Fruit fly (Drosophila melanogaster): ENCODE data around the gene CG7080.
A peak's percentile ranks its signal among the peaks of the same experiment; 100 is the strongest.

CG7080 gene

dm6 chr3R:22357942-22358341 lies 28.8 kb downstream of the CG7080 start:
- no peak for TF ChIP-seq CG10348 (GFP tag; IDR thresholded peaks at IDR 0.05)
- no peak for TF ChIP-seq EcR (GFP tag; optimal IDR thresholded peaks at IDR 0.05)
- TF ChIP-seq CG8159 (tag; optimal IDR thresholded peaks at IDR 0.05), result no peak
- no peak for TF ChIP-seq Ets98B (GFP tag; IDR thresholded peaks at IDR 0.05)
- no peak for TF ChIP-seq Pif1B (GFP tag; optimal IDR thresholded peaks at IDR 0.05)
- no peak for TF ChIP-seq CG14655 (GFP tag; optimal IDR thresholded peaks at IDR 0.05)
- no peak for TF ChIP-seq CG12605 (GFP tag; IDR thresholded peaks at IDR 0.05)
- no peak for TF ChIP-seq D1 (tag; optimal IDR thresholded peaks at IDR 0.05)
- no peak for TF ChIP-seq CG15710 (tag; optimal IDR thresholded peaks at IDR 0.05)

dm6 chr3R:22358810-22359209 lies 29.7 kb downstream of the CG7080 start:
- TF ChIP-seq CG9948 (tag; optimal IDR thresholded peaks at IDR 0.05) (peak; percentile 75), Pif1A (GFP tag; optimal IDR thresholded peaks at IDR 0.05) (peak; percentile 76), CG4496 (GFP tag; IDR thresholded peaks at IDR 0.05) (peak; percentile 95), CG32121 (GFP tag; IDR thresholded peaks at IDR 0.05) (peak; percentile 90), Ets98B (GFP tag; IDR thresholded peaks at IDR 0.05) (peak; percentile 94), fd96Ca (GFP tag; IDR thresholded peaks at IDR 0.05) (peak; percentile 89), D1 (tag; optimal IDR thresholded peaks at IDR 0.05) (no peak), Snoo (tag; optimal IDR thresholded peaks at IDR 0.05) (peak; percentile 20), CG34367 (tag; optimal IDR thresholded peaks at IDR 0.05) (peak; percentile 78), CG15710 (tag; optimal IDR thresholded peaks at IDR 0.05) (peak; percentile 75), gl (tag; optimal IDR thresholded peaks at IDR 0.05) (peak; percentile 69), rn (GFP tag; IDR thresholded peaks at IDR 0.05) (peak; percentile 76), CG8159 (tag; optimal IDR thresholded peaks at IDR 0.05) (peak; percentile 83), CG8301 (tag; optimal IDR thresholded peaks at IDR 0.05) (peak; percentile 78), CG13204 (GFP tag; optimal IDR thresholded peaks at IDR 0.05) (no peak), EcR (GFP tag; optimal IDR thresholded peaks at IDR 0.05) (peak; percentile 48), CG17806 (tag; optimal IDR thresholded peaks at IDR 0.05) (peak; percentile 83), CG10348 (GFP tag; IDR thresholded peaks at IDR 0.05) (peak; percentile 49; the same call in 1 of the 2 replicates), CG12605 (GFP tag; IDR thresholded peaks at IDR 0.05) (peak; percentile 87), Pif1B (GFP tag; optimal IDR thresholded peaks at IDR 0.05) (peak; percentile 79), CG14655 (GFP tag; optimal IDR thresholded peaks at IDR 0.05) (peak; percentile 78)

dm6 chr3R:22362218-22362907 lies 33.3 kb downstream of the CG7080 start, which contains the start of the genes JMJD6, CG7071 and Muted:
Gene JMJD6, minus strand, starts transcription at chr3R:22362371.
Gene CG7071, plus strand, starts transcription at chr3R:22362620.
Gene Muted, plus strand, starts transcription at chr3R:22362620.
- peak; percentile 74 for TF ChIP-seq Pif1B (GFP tag; optimal IDR thresholded peaks at IDR 0.05)
- TF ChIP-seq EcR (GFP tag; optimal IDR thresholded peaks at IDR 0.05), result no peak
- TF ChIP-seq CG34367 (tag; optimal IDR thresholded peaks at IDR 0.05), result peak; percentile 65
- peak; percentile 87; the same call in 2 of the 3 replicates for TF ChIP-seq fd96Ca (GFP tag; IDR thresholded peaks at IDR 0.05)
- TF ChIP-seq CG9948 (tag; optimal IDR thresholded peaks at IDR 0.05), result peak; percentile 74
- TF ChIP-seq CG8301 (tag; optimal IDR thresholded peaks at IDR 0.05), result peak; percentile 77
- TF ChIP-seq CG13204 (GFP tag; optimal IDR thresholded peaks at IDR 0.05), result no peak
- peak; percentile 36; the same call in 1 of the 2 replicates for TF ChIP-seq CG12605 (GFP tag; IDR thresholded peaks at IDR 0.05)
- TF ChIP-seq Pif1A (GFP tag; optimal IDR thresholded peaks at IDR 0.05), result peak; percentile 87
- TF ChIP-seq gl (tag; optimal IDR thresholded peaks at IDR 0.05), result peak; percentile 43
- peak; percentile 78 for TF ChIP-seq CG8159 (tag; optimal IDR thresholded peaks at IDR 0.05)
- TF ChIP-seq rn (GFP tag; IDR thresholded peaks at IDR 0.05), result peak; percentile 82
- peak; percentile 85 for TF ChIP-seq CG32121 (GFP tag; IDR thresholded peaks at IDR 0.05)
- peak; percentile 85 for TF ChIP-seq Ets98B (GFP tag; IDR thresholded peaks at IDR 0.05)
- TF ChIP-seq CG17806 (tag; optimal IDR thresholded peaks at IDR 0.05), result peak; percentile 83
- peak; percentile 73 for TF ChIP-seq Snoo (tag; optimal IDR thresholded peaks at IDR 0.05)
- TF ChIP-seq CG10348 (GFP tag; IDR thresholded peaks at IDR 0.05), result no peak; the same call in 1 of the 2 replicates
- TF ChIP-seq CG15710 (tag; optimal IDR thresholded peaks at IDR 0.05), result peak; percentile 81
- peak; percentile 83 for TF ChIP-seq CG14655 (GFP tag; optimal IDR thresholded peaks at IDR 0.05)
- no peak for TF ChIP-seq D1 (tag; optimal IDR thresholded peaks at IDR 0.05)
- TF ChIP-seq CG4496 (GFP tag; IDR thresholded peaks at IDR 0.05), result peak; percentile 94

- no peak for TF ChIP-seq CG9948 (tag; optimal IDR thresholded peaks at IDR 0.05)
- no peak for TF ChIP-seq Pif1B (GFP tag; optimal IDR thresholded peaks at IDR 0.05)
- TF ChIP-seq CG10348 (GFP tag; IDR thresholded peaks at IDR 0.05), result no peak
- no peak for TF ChIP-seq CG8159 (tag; optimal IDR thresholded peaks at IDR 0.05)
- no peak for TF ChIP-seq CG15710 (tag; optimal IDR thresholded peaks at IDR 0.05)
- TF ChIP-seq CG14655 (GFP tag; optimal IDR thresholded peaks at IDR 0.05), result no peak
- TF ChIP-seq rn (GFP tag; IDR thresholded peaks at IDR 0.05), result no peak
- no peak for TF ChIP-seq CG17806 (tag; optimal IDR thresholded peaks at IDR 0.05)
- no peak for TF ChIP-seq CG13204 (GFP tag; optimal IDR thresholded peaks at IDR 0.05)
- TF ChIP-seq fd96Ca (GFP tag; IDR thresholded peaks at IDR 0.05), result no peak
- TF ChIP-seq gl (tag; optimal IDR thresholded peaks at IDR 0.05), result no peak
- TF ChIP-seq CG34367 (tag; optimal IDR thresholded peaks at IDR 0.05), result no peak
- TF ChIP-seq CG4496 (GFP tag; IDR thresholded peaks at IDR 0.05), result no peak
- no peak for TF ChIP-seq EcR (GFP tag; optimal IDR thresholded peaks at IDR 0.05)
- no peak for TF ChIP-seq D1 (tag; optimal IDR thresholded peaks at IDR 0.05)
- TF ChIP-seq Snoo (tag; optimal IDR thresholded peaks at IDR 0.05), result no peak
Observed at dm6 chr3R:22365660-22366195, 36.6 kb downstream of the CG7080 start, which contains the start of gene CG5382. Gene CG5382, minus strand, starts transcription at chr3R:22365983.

Data from whole organism, pupa.